Worm (Caenorhabditis elegans) whole organism, late embryonic: Measurements from ENCODE around the gene T28F12.1.

Experiments
- C08G9.2 ChIP-seq: sonication (generic microtip); optimal IDR thresholded peaks from 2 replicates; lab custom pipeline; 2016; ENCODE audit warnings: mild to moderate bottlenecking, missing genetic modification characterization, moderate library complexity, missing compliant biosample characterization
- C38D4.7 ChIP-seq: fragments of 200-800 bp; sonication (Bioruptor generic); optimal IDR thresholded peaks from 2 replicates; lab custom pipeline; 2018; ENCODE audit warnings: mild to moderate bottlenecking, missing genetic modification characterization, moderate library complexity, missing compliant biosample characterization
- F13H6.1 ChIP-seq: sonication (generic microtip); optimal IDR thresholded peaks from 2 replicates; lab custom pipeline; 2016; ENCODE audit warnings: missing genetic modification characterization, missing compliant biosample characterization
- K02D7.2 ChIP-seq: sonication (generic microtip); optimal IDR thresholded peaks from 2 replicates; lab custom pipeline; 2017; ENCODE audit warnings: mild to moderate bottlenecking, missing genetic modification characterization, missing compliant biosample characterization
- T23F11.4 ChIP-seq: fragments of 200-800 bp; sonication (Bioruptor generic); optimal IDR thresholded peaks from 2 replicates; lab custom pipeline; 2018; ENCODE audit warnings: mild to moderate bottlenecking, missing genetic modification characterization, missing compliant biosample characterization
- ahr-1 ChIP-seq: sonication (generic microtip); optimal IDR thresholded peaks from 2 replicates; lab custom pipeline; 2016; ENCODE audit warnings: missing genetic modification characterization, missing compliant biosample characterization
- ceh-14 ChIP-seq: sonication (generic microtip); optimal IDR thresholded peaks from 2 replicates; lab custom pipeline; 2016; ENCODE audit warnings: missing genotype, missing genetic modification characterization, missing compliant biosample characterization
- ceh-18 ChIP-seq: sonication (generic microtip); optimal IDR thresholded peaks from 2 replicates; lab custom pipeline; 2016; ENCODE audit warnings: missing genetic modification characterization, missing compliant biosample characterization
- ceh-19 ChIP-seq: fragments of 200-800 bp; sonication (Bioruptor generic); optimal IDR thresholded peaks from 2 replicates; lab custom pipeline; 2018; ENCODE audit warnings: mild to moderate bottlenecking, missing genetic modification characterization, missing compliant biosample characterization
- ceh-2 ChIP-seq: sonication (generic microtip); optimal IDR thresholded peaks from 2 replicates; lab custom pipeline; 2016; ENCODE audit warnings: missing genotype, missing genetic modification characterization, missing compliant biosample characterization
- ceh-24 ChIP-seq: sonication (generic microtip); optimal IDR thresholded peaks from 2 replicates; lab custom pipeline; 2016; ENCODE audit warnings: mild to moderate bottlenecking, missing genetic modification characterization, missing compliant biosample characterization
- ceh-30 ChIP-seq: fragments of 150-350 bp; optimal IDR thresholded peaks from 2 replicates; lab custom pipeline; 2014; ENCODE audit warnings: missing biosample characterization, missing genetic modification characterization
- ceh-31 ChIP-seq: sonication (generic microtip); optimal IDR thresholded peaks from 2 replicates; lab custom pipeline; 2016; ENCODE audit warnings: missing genetic modification characterization, missing compliant biosample characterization
- ceh-34 ChIP-seq: sonication (generic microtip); optimal IDR thresholded peaks from 2 replicates; lab custom pipeline; 2016; ENCODE audit warnings: mild to moderate bottlenecking, missing genetic modification characterization, missing compliant biosample characterization
- ceh-6 ChIP-seq: fragments of 200-800 bp; sonication (Bioruptor generic); optimal IDR thresholded peaks from 2 replicates; lab custom pipeline; 2018; ENCODE audit warnings: mild to moderate bottlenecking, missing genetic modification characterization, missing compliant biosample characterization
- dmd-4 ChIP-seq: sonication (generic microtip); optimal IDR thresholded peaks from 2 replicates; lab custom pipeline; 2016; ENCODE audit warnings: borderline replicate concordance, missing genetic modification characterization, missing compliant biosample characterization
- ets-4 ChIP-seq: sonication (generic microtip); optimal IDR thresholded peaks from 2 replicates; lab custom pipeline; 2016; ENCODE audit warnings: missing genetic modification characterization, missing compliant biosample characterization
- fkh-10 ChIP-seq: fragments of 150-350 bp; optimal IDR thresholded peaks from 2 replicates; lab custom pipeline; 2014; ENCODE audit warnings: missing biosample characterization, missing genetic modification reagents, missing genetic modification characterization
- hlh-15 ChIP-seq: sonication (generic microtip); optimal IDR thresholded peaks from 2 replicates; lab custom pipeline; 2016; ENCODE audit warnings: missing genetic modification characterization, missing compliant biosample characterization
- hlh-30 ChIP-seq: sonication (generic microtip); optimal IDR thresholded peaks from 2 replicates; lab custom pipeline; 2017; ENCODE audit warnings: antibody characterized with exemption, missing genetic modification characterization, missing compliant biosample characterization; ENCODE audit not compliant: insufficient read depth
- lim-6 ChIP-seq: sonication (generic microtip); optimal IDR thresholded peaks from 2 replicates; lab custom pipeline; 2016; ENCODE audit warnings: missing genetic modification characterization, missing compliant biosample characterization
- lin-11 ChIP-seq: fragments of 200-800 bp; sonication (Bioruptor generic); optimal IDR thresholded peaks from 2 replicates; lab custom pipeline; 2018; ENCODE audit warnings: mild to moderate bottlenecking, missing genetic modification characterization, missing compliant biosample characterization
- npax-4 ChIP-seq: sonication (generic microtip); optimal IDR thresholded peaks from 2 replicates; lab custom pipeline; 2016; ENCODE audit warnings: missing genetic modification characterization, missing compliant biosample characterization
- pha-2 ChIP-seq: sonication (generic microtip); optimal IDR thresholded peaks from 2 replicates; lab custom pipeline; 2017; ENCODE audit warnings: mild to moderate bottlenecking, missing genetic modification characterization, missing compliant biosample characterization
- pha-4 ChIP-seq: fragments of 150-350 bp; optimal IDR thresholded peaks from 2 replicates; lab custom pipeline; 2018; ENCODE audit warnings: missing biosample characterization, missing genetic modification reagents, missing genetic modification characterization
- ref-2 ChIP-seq: sonication (generic microtip); optimal IDR thresholded peaks from 2 replicates; lab custom pipeline; 2016; ENCODE audit warnings: missing genetic modification characterization, missing compliant biosample characterization
- sox-4 ChIP-seq: sonication (generic microtip); optimal IDR thresholded peaks from 2 replicates; lab custom pipeline; 2017; ENCODE audit warnings: mild to moderate bottlenecking, missing genetic modification characterization, inconsistent platforms, missing compliant biosample characterization
- syd-9 ChIP-seq: sonication (generic microtip); optimal IDR thresholded peaks from 2 replicates; lab custom pipeline; 2016; ENCODE audit warnings: mild to moderate bottlenecking, missing genetic modification characterization, moderate library complexity, missing compliant biosample characterization
- tbx-2 ChIP-seq: sonication (generic microtip); optimal IDR thresholded peaks from 2 replicates; lab custom pipeline; 2016; ENCODE audit warnings: missing genetic modification characterization, missing compliant biosample characterization
- tbx-7 ChIP-seq: sonication (generic microtip); optimal IDR thresholded peaks from 2 replicates; lab custom pipeline; 2016; ENCODE audit warnings: missing genotype, missing genetic modification characterization, missing compliant biosample characterization
- ttx-3 ChIP-seq: sonication (generic microtip); optimal IDR thresholded peaks from 2 replicates; lab custom pipeline; 2016; ENCODE audit warnings: missing genetic modification reagents, missing genetic modification characterization, missing compliant biosample characterization
- unc-3 ChIP-seq, 2 experiments: fragments of 200-800 bp in 1 of 2; sonication (Bioruptor generic) in 1 of 2; sonication (generic microtip) in 1 of 2; conservative IDR thresholded peaks in 1 of 2; optimal IDR thresholded peaks in 1 of 2; 2 replicates each; pipeline versions ENCODE4 v1.3.6 to Lab custom; 2016 to 2022; ENCODE audit warnings: missing compliant biosample characterization in 2 of 2, missing genetic modification characterization in 2 of 2, missing genetic modification reagents in 1 of 2
- unc-42 ChIP-seq: sonication (generic microtip); optimal IDR thresholded peaks from 2 replicates; lab custom pipeline; 2016; ENCODE audit warnings: missing genotype, missing genetic modification characterization, missing compliant biosample characterization
- unc-86 ChIP-seq: sonication (generic microtip); optimal IDR thresholded peaks from 2 replicates; lab custom pipeline; 2016; ENCODE audit warnings: missing genetic modification characterization, missing compliant biosample characterization
- zip-5 ChIP-seq: sonication (generic microtip); optimal IDR thresholded peaks from 2 replicates; lab custom pipeline; 2016; ENCODE audit warnings: missing genetic modification characterization, missing compliant biosample characterization

Gene T28F12.1

DNA sequence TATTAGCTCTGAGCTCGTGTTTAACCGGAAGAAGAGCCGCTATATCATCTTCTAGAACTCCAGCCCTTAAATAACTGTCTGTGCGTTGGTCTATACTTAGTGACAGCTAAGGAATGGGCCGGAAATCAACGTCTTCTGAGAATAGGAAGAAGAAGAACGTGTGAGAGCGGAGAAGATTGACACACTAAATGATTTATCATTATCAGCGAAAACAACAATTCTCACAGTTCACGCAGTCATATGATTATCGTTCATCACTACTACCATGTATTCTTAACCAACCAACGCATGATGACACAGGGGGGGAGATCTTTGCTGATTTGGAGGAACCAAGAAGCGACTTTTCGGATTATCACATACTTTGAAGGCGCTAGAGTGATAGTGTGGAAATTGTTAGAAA, 11.5 kb downstream of the T28F12.1 start:
- TF ChIP-seq syd-9: no peak

DNA sequence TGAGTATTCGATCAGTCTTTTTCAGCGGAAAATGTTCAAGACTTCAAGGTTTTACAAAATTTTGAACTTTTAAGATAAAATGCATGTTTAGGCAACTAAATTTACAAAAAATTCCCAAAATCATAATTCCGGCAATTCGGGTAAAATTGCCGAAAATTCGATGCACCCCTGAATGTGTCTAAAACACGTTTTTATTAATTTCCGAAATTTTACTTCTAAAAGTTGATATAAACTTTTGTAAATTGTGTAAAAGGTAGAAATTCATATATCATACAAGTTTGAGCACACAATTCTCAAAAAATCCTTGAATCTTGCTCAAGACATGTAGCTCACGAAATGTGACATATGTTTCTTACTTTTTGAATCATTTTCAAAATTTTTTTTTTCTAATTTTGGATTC, 12.3 kb downstream of the T28F12.1 start:
- no peak for TF ChIP-seq K02D7.2 (tag; lab: Kevin White, UChicago)
- no peak for TF ChIP-seq unc-3 (GFP tag; conservative IDR thresholded peaks at IDR 0.05; lab: Robert Waterston, UW)
- TF ChIP-seq unc-3 (tag; optimal IDR thresholded peaks at IDR 0.05; lab: Kevin White, UChicago): no peak
- no peak for TF ChIP-seq ahr-1 (tag; lab: Kevin White, UChicago)
- no peak for TF ChIP-seq syd-9
- no peak for TF ChIP-seq fkh-10 (GFP tag; lab: Kevin White, UChicago)
- TF ChIP-seq T23F11.4 (GFP tag; lab: Kevin White, UChicago): no peak
- TF ChIP-seq pha-2 (tag; lab: Kevin White, UChicago): no peak
- TF ChIP-seq ceh-30 (tag; lab: Kevin White, UChicago): no peak
- TF ChIP-seq zip-5: no peak
- no peak for TF ChIP-seq F13H6.1 (tag; lab: Kevin White, UChicago)
- no peak for TF ChIP-seq unc-86 (tag; lab: Kevin White, UChicago)
- TF ChIP-seq hlh-15 (tag; lab: Kevin White, UChicago): no peak
- TF ChIP-seq tbx-7 (tag; lab: Kevin White, UChicago): no peak
- no peak for TF ChIP-seq ttx-3 (tag; lab: Kevin White, UChicago)

- TF ChIP-seq hlh-30 (tag; lab: Kevin White, UChicago) (no peak), tbx-2 (tag; lab: Kevin White, UChicago) (peak; percentile 19)
- TF ChIP-seq, all 69 proteins: peak for 1
Measured at ce11 chrV:4525512-4525911, 12.7 kb downstream of the T28F12.1 start.

ce11 chrV:4526801-4527425, 14.1 kb downstream of the T28F12.1 start:
- peak; percentile 7 for TF ChIP-seq ceh-14 (tag; lab: Kevin White, UChicago)
- TF ChIP-seq ceh-18 (tag; lab: Kevin White, UChicago): peak; percentile 49
- peak; percentile 12 for TF ChIP-seq C38D4.7 (GFP tag; lab: Kevin White, UChicago)
- no peak for TF ChIP-seq pha-4 (tag; lab: Kevin White, UChicago)
- peak; percentile 9 for TF ChIP-seq ceh-2 (tag; lab: Kevin White, UChicago)
- TF ChIP-seq dmd-4 (tag; lab: Kevin White, UChicago): peak; percentile 17
- TF ChIP-seq ref-2 (tag; lab: Kevin White, UChicago): peak; percentile 1
- TF ChIP-seq T23F11.4 (GFP tag; lab: Kevin White, UChicago): no peak
- TF ChIP-seq ceh-34 (tag; lab: Kevin White, UChicago): peak; percentile 36
- peak; percentile 22 for TF ChIP-seq unc-42 (tag; lab: Kevin White, UChicago)

ce11 chrV:4527934-4528333, 15.1 kb downstream of the T28F12.1 start:
- TF ChIP-seq lin-11 (tag; lab: Kevin White, UChicago) (no peak), tbx-7 (tag; lab: Kevin White, UChicago) (no peak), ceh-14 (tag; lab: Kevin White, UChicago) (no peak), ahr-1 (tag; lab: Kevin White, UChicago) (no peak), sox-4 (tag; lab: Kevin White, UChicago) (no peak), ceh-19 (GFP tag; lab: Kevin White, UChicago) (no peak)

- TF ChIP-seq ceh-14 (tag; lab: Kevin White, UChicago) (peak; percentile 15), npax-4 (tag; lab: Kevin White, UChicago) (no peak), C08G9.2 (tag; lab: Kevin White, UChicago) (peak; percentile 48), lim-6 (no peak), tbx-7 (tag; lab: Kevin White, UChicago) (peak; percentile 1), K02D7.2 (tag; lab: Kevin White, UChicago) (no peak), ceh-6 (no peak), ets-4 (tag; lab: Kevin White, UChicago) (no peak), syd-9 (no peak), ceh-31 (tag; lab: Kevin White, UChicago) (peak; percentile 44), ceh-24 (tag; lab: Kevin White, UChicago) (no peak), zip-5 (peak; percentile 60), tbx-2 (tag; lab: Kevin White, UChicago) (peak; percentile 49), ref-2 (tag; lab: Kevin White, UChicago) (peak; percentile 23)
- TF ChIP-seq, all 69 proteins: peak for 7
Measured at ce11 chrV:4535736-4536135, 22.9 kb downstream of the T28F12.1 start.
